Fruit fly (Drosophila melanogaster): ENCODE measurements around the gene cnc.
A peak's percentile ranks its signal among the peaks of the same experiment; 100 is the strongest.

Gene cnc

dm6 chr3R:23226521-23227039 lies at the start of gene cnc:
Gene cnc, minus strand, starts transcription at chr3R:23226711.
- TF ChIP-seq usp (GFP tag; optimal IDR thresholded peaks at IDR 0.05) (no peak), CG8478 (optimal IDR thresholded peaks at IDR 0.05) (no peak), psq (optimal IDR thresholded peaks at IDR 0.05) (no peak), Dll (optimal IDR thresholded peaks at IDR 0.05) (peak; percentile 86), pan (optimal IDR thresholded peaks at IDR 0.05) (no peak), EcR (GFP tag; optimal IDR thresholded peaks at IDR 0.05) (no peak)

dm6 chr3R:23260569-23260968 lies 34.1 kb upstream of the cnc start:
- TF ChIP-seq CG8478 (optimal IDR thresholded peaks at IDR 0.05) (no peak), psq (optimal IDR thresholded peaks at IDR 0.05) (no peak), usp (GFP tag; optimal IDR thresholded peaks at IDR 0.05) (no peak), Dll (optimal IDR thresholded peaks at IDR 0.05) (no peak), pan (optimal IDR thresholded peaks at IDR 0.05) (no peak), EcR (GFP tag; optimal IDR thresholded peaks at IDR 0.05) (no peak)

dm6 chr3R:23258524-23258923 lies 32.0 kb upstream of the cnc start:
- TF ChIP-seq psq (optimal IDR thresholded peaks at IDR 0.05): no peak
- no peak for TF ChIP-seq CG8478 (optimal IDR thresholded peaks at IDR 0.05)
- TF ChIP-seq usp (GFP tag; optimal IDR thresholded peaks at IDR 0.05): no peak
- TF ChIP-seq EcR (GFP tag; optimal IDR thresholded peaks at IDR 0.05): no peak
- TF ChIP-seq pan (optimal IDR thresholded peaks at IDR 0.05): no peak
- TF ChIP-seq Dll (optimal IDR thresholded peaks at IDR 0.05): no peak

- TF ChIP-seq pan (optimal IDR thresholded peaks at IDR 0.05): no peak
- TF ChIP-seq usp (GFP tag; optimal IDR thresholded peaks at IDR 0.05): no peak
- TF ChIP-seq Dll (optimal IDR thresholded peaks at IDR 0.05): no peak
- TF ChIP-seq psq (optimal IDR thresholded peaks at IDR 0.05): no peak
- TF ChIP-seq EcR (GFP tag; optimal IDR thresholded peaks at IDR 0.05): no peak
- no peak for TF ChIP-seq CG8478 (optimal IDR thresholded peaks at IDR 0.05)
Measured at dm6 chr3R:23257986-23258427, 31.5 kb upstream of the cnc start, which contains the start of the genes wda and Pex11c. Gene wda, minus strand, starts transcription at chr3R:23258087. Gene Pex11c, plus strand, starts transcription at chr3R:23258365.

- TF ChIP-seq CG8478 (optimal IDR thresholded peaks at IDR 0.05): no peak
- no peak for TF ChIP-seq usp (GFP tag; optimal IDR thresholded peaks at IDR 0.05)
- TF ChIP-seq pan (optimal IDR thresholded peaks at IDR 0.05): no peak
- TF ChIP-seq psq (optimal IDR thresholded peaks at IDR 0.05): no peak
Measured at dm6 chr3R:23251256-23251655, 24.7 kb upstream of the cnc start, which contains the start of the genes Rad60 and EloA. Gene Rad60, minus strand, starts transcription at chr3R:23251477. Gene EloA, plus strand, starts transcription at chr3R:23251563.

- TF ChIP-seq usp (GFP tag; optimal IDR thresholded peaks at IDR 0.05) (no peak), psq (optimal IDR thresholded peaks at IDR 0.05) (no peak), Dll (optimal IDR thresholded peaks at IDR 0.05) (no peak), EcR (GFP tag; optimal IDR thresholded peaks at IDR 0.05) (no peak), CG8478 (optimal IDR thresholded peaks at IDR 0.05) (no peak), pan (optimal IDR thresholded peaks at IDR 0.05) (no peak)
Measured at dm6 chr3R:23248853-23249573, 22.5 kb upstream of the cnc start, which contains the start of gene CG4467. Gene CG4467, minus strand, starts transcription at chr3R:23248903.

dm6 chr3R:23239934-23240632 lies 13.6 kb upstream of the cnc start:
- TF ChIP-seq pan (optimal IDR thresholded peaks at IDR 0.05) (no peak), psq (optimal IDR thresholded peaks at IDR 0.05) (no peak), usp (GFP tag; optimal IDR thresholded peaks at IDR 0.05) (no peak), CG8478 (optimal IDR thresholded peaks at IDR 0.05) (no peak), EcR (GFP tag; optimal IDR thresholded peaks at IDR 0.05) (no peak)

- TF ChIP-seq psq (optimal IDR thresholded peaks at IDR 0.05) (no peak), usp (GFP tag; optimal IDR thresholded peaks at IDR 0.05) (no peak), pan (optimal IDR thresholded peaks at IDR 0.05) (no peak), Dll (optimal IDR thresholded peaks at IDR 0.05) (no peak), EcR (GFP tag; optimal IDR thresholded peaks at IDR 0.05) (no peak), CG8478 (optimal IDR thresholded peaks at IDR 0.05) (no peak)
Measured at dm6 chr3R:23239051-23239450, 12.5 kb upstream of the cnc start.

- TF ChIP-seq EcR (GFP tag; optimal IDR thresholded peaks at IDR 0.05) (no peak), CG8478 (optimal IDR thresholded peaks at IDR 0.05) (no peak)
Measured at dm6 chr3R:23228605-23229264, 2.2 kb upstream of the cnc start.

- no peak for TF ChIP-seq usp (GFP tag; optimal IDR thresholded peaks at IDR 0.05)
- no peak for TF ChIP-seq CG8478 (optimal IDR thresholded peaks at IDR 0.05)
- no peak for TF ChIP-seq psq (optimal IDR thresholded peaks at IDR 0.05)
- TF ChIP-seq Dll (optimal IDR thresholded peaks at IDR 0.05): no peak
- no peak for TF ChIP-seq pan (optimal IDR thresholded peaks at IDR 0.05)
- TF ChIP-seq EcR (GFP tag; optimal IDR thresholded peaks at IDR 0.05): no peak
Measured at dm6 chr3R:23225266-23225665, 1.2 kb downstream of the cnc start.

- TF ChIP-seq Dll (optimal IDR thresholded peaks at IDR 0.05) (no peak), usp (GFP tag; optimal IDR thresholded peaks at IDR 0.05) (no peak), EcR (GFP tag; optimal IDR thresholded peaks at IDR 0.05) (no peak)
Measured at dm6 chr3R:23223151-23223810, 3.2 kb downstream of the cnc start.

All from whole organism.